Fruit fly (Drosophila melanogaster) whole organism: ENCODE data around the gene mfrn.

ENCODE experiments used
- CG8478 ChIP-seq: fragments of >200 bp; optimal IDR thresholded peaks from 2 replicates; lab custom pipeline; 2018; ENCODE audit warnings: inconsistent platforms
- Dll ChIP-seq: fragments of >200 bp; optimal IDR thresholded peaks from 2 replicates; lab custom pipeline; 2017
- EcR ChIP-seq, 2 experiments: fragments of >200 bp; optimal IDR thresholded peaks; 2 replicates each; lab custom pipeline; 2017; ENCODE audit warnings: missing biosample characterization in 2 of 2, missing genetic modification characterization in 2 of 2, missing genetic modification reagents in 2 of 2
- pan ChIP-seq: fragments of >200 bp; optimal IDR thresholded peaks from 2 replicates; lab custom pipeline; 2017
- psq ChIP-seq: fragments of >200 bp; optimal IDR thresholded peaks from 2 replicates; lab custom pipeline; 2017
- usp ChIP-seq: fragments of >200 bp; optimal IDR thresholded peaks from 2 replicates; lab custom pipeline; 2017; ENCODE audit warnings: missing biosample characterization, missing genetic modification characterization, mixed read lengths

- TF ChIP-seq psq (lab: Kevin White, UChicago) = no peak
- no peak for TF ChIP-seq pan (lab: Kevin White, UChicago)
- TF ChIP-seq CG8478 (lab: Kevin White, UChicago) = no peak
- TF ChIP-seq usp = no peak
- no peak for TF ChIP-seq EcR (GFP tag; optimal IDR thresholded peaks at IDR 0.05; lab: Kevin White, UChicago)
- TF ChIP-seq Dll (lab: Kevin White, UChicago) = no peak
Measured at dm6 chr3R:27990651-27991050, 42.8 kb upstream of the mfrn start, which contains the start of gene CG4815.
